Worm (Caenorhabditis elegans) whole organism, L2 larva: ENCODE results near the gene nipi-3.

Experiments used
- C34F6.9 ChIP-seq: fragments of 150-350 bp; optimal IDR thresholded peaks from 2 replicates; lab custom pipeline; 2014; ENCODE audit warnings: missing biosample characterization, missing genetic modification characterization
- F13H6.1 ChIP-seq: sonication (generic microtip); optimal IDR thresholded peaks from 2 replicates; lab custom pipeline; 2016; ENCODE audit warnings: missing genetic modification characterization, missing compliant biosample characterization
- R02D3.7 ChIP-seq: fragments of 150-350 bp; optimal IDR thresholded peaks from 2 replicates; lab custom pipeline; 2014; ENCODE audit warnings: missing biosample characterization, missing genetic modification characterization
- Y55F3AM.14 ChIP-seq: fragments of 200-800 bp; sonication (Bioruptor generic); optimal IDR thresholded peaks from 2 replicates; lab custom pipeline; 2018; ENCODE audit warnings: mild to moderate bottlenecking, missing genetic modification characterization, missing compliant biosample characterization
- ZK546.5 ChIP-seq: sonication (generic microtip); optimal IDR thresholded peaks from 2 replicates; lab custom pipeline; 2017; ENCODE audit warnings: missing biosample characterization, missing genetic modification characterization
- alr-1 ChIP-seq: fragments of 150-350 bp; optimal IDR thresholded peaks from 2 replicates; lab custom pipeline; 2014; ENCODE audit warnings: missing biosample characterization, missing genetic modification characterization
- aly-2 ChIP-seq: fragments of 150-350 bp; optimal IDR thresholded peaks from 2 replicates; lab custom pipeline; 2014; ENCODE audit warnings: missing biosample characterization, missing genetic modification characterization
- ama-1 ChIP-seq: fragments of 150-350 bp; optimal IDR thresholded peaks from 2 replicates; lab custom pipeline; 2018; ENCODE audit warnings: inconsistent platforms
- blmp-1 ChIP-seq: sonication (generic microtip); optimal IDR thresholded peaks from 2 replicates; lab custom pipeline; 2017; ENCODE audit warnings: missing genetic modification characterization, mild to moderate bottlenecking, missing compliant biosample characterization, antibody characterized with exemption, moderate library complexity; ENCODE audit not compliant: insufficient read depth
- ceh-16 ChIP-seq: fragments of 150-350 bp; optimal IDR thresholded peaks from 2 replicates; lab custom pipeline; 2014; ENCODE audit warnings: missing biosample characterization, missing genetic modification characterization
- ceh-82 ChIP-seq: fragments of 150-350 bp; optimal IDR thresholded peaks from 2 replicates; lab custom pipeline; 2014; ENCODE audit warnings: missing biosample characterization, missing genetic modification characterization
- crh-2 ChIP-seq: sonication (generic microtip); optimal IDR thresholded peaks from 2 replicates; lab custom pipeline; 2017; ENCODE audit warnings: missing biosample characterization, missing genetic modification characterization
- dmd-4 ChIP-seq: sonication (generic microtip); optimal IDR thresholded peaks from 2 replicates; lab custom pipeline; 2017; ENCODE audit warnings: missing biosample characterization, missing genetic modification characterization
- fos-1 ChIP-seq: fragments of 150-350 bp; optimal IDR thresholded peaks from 2 replicates; lab custom pipeline; 2014; ENCODE audit warnings: missing biosample characterization, missing genetic modification characterization
- gmeb-1 ChIP-seq: fragments of 150-350 bp; optimal IDR thresholded peaks from 2 replicates; lab custom pipeline; 2014; ENCODE audit warnings: missing biosample characterization, missing genetic modification characterization
- lin-11 ChIP-seq: fragments of 150-350 bp; sonication (generic microtip); optimal IDR thresholded peaks from 2 replicates; lab custom pipeline; 2014; ENCODE audit warnings: missing biosample characterization, missing genetic modification characterization, inconsistent platforms, mixed read lengths
- lin-13 ChIP-seq: fragments of 150-350 bp; optimal IDR thresholded peaks from 2 replicates; lab custom pipeline; 2014; ENCODE audit warnings: missing biosample characterization, missing genetic modification reagents, missing genetic modification characterization
- lsy-2 ChIP-seq, 2 experiments: fragments of 150-350 bp in 1 of 2; sonication (generic microtip) in 1 of 2; optimal IDR thresholded peaks; 2 replicates each; lab custom pipeline; 2014 to 2017; ENCODE audit warnings: missing biosample characterization in 2 of 2, missing genetic modification characterization in 2 of 2
- mab-5 ChIP-seq: fragments of 150-350 bp; optimal IDR thresholded peaks from 2 replicates; lab custom pipeline; 2014; ENCODE audit warnings: missing biosample characterization, missing genetic modification characterization
- mbf-1 ChIP-seq: sonication (generic microtip); optimal IDR thresholded peaks from 2 replicates; lab custom pipeline; 2017; ENCODE audit warnings: missing biosample characterization, missing genetic modification characterization
- mdl-1 ChIP-seq, 2 experiments: fragments of 150-350 bp in 1 of 2; sonication (generic microtip) in 1 of 2; optimal IDR thresholded peaks; 2 replicates each; lab custom pipeline; 2017; ENCODE audit warnings: missing biosample characterization in 2 of 2, missing genetic modification characterization in 2 of 2
- nhr-10 ChIP-seq: sonication (generic microtip); optimal IDR thresholded peaks from 2 replicates; lab custom pipeline; 2017; ENCODE audit warnings: missing biosample characterization, missing genetic modification characterization
- nhr-11 ChIP-seq: fragments of 150-350 bp; optimal IDR thresholded peaks from 2 replicates; lab custom pipeline; 2014; ENCODE audit warnings: missing biosample characterization, missing genetic modification characterization
- nhr-12 ChIP-seq: fragments of 150-350 bp; optimal IDR thresholded peaks from 2 replicates; lab custom pipeline; 2014; ENCODE audit warnings: missing biosample characterization, missing genetic modification characterization
- nhr-129 ChIP-seq: fragments of 150-350 bp; optimal IDR thresholded peaks from 2 replicates; lab custom pipeline; 2014; ENCODE audit warnings: missing biosample characterization, missing genetic modification characterization
- nhr-21 ChIP-seq: fragments of 150-350 bp; optimal IDR thresholded peaks from 2 replicates; lab custom pipeline; 2014; ENCODE audit warnings: missing biosample characterization, missing genetic modification characterization
- nhr-23 ChIP-seq: fragments of 150-350 bp; optimal IDR thresholded peaks from 2 replicates; lab custom pipeline; 2014; ENCODE audit warnings: missing biosample characterization, missing genetic modification reagents, missing genetic modification characterization
- nhr-237 ChIP-seq: fragments of 150-350 bp; optimal IDR thresholded peaks from 2 replicates; lab custom pipeline; 2014; ENCODE audit warnings: missing biosample characterization, missing genetic modification characterization
- nhr-25 ChIP-seq: fragments of 150-350 bp; sonication (generic microtip); optimal IDR thresholded peaks from 3 replicates; lab custom pipeline; 2014; ENCODE audit warnings: missing biosample characterization, missing genetic modification characterization
- nhr-6 ChIP-seq: fragments of 150-350 bp; optimal IDR thresholded peaks from 2 replicates; lab custom pipeline; 2014; ENCODE audit warnings: missing biosample characterization, missing genetic modification characterization
- nhr-77 ChIP-seq: fragments of 150-350 bp; optimal IDR thresholded peaks from 2 replicates; lab custom pipeline; 2014; ENCODE audit warnings: missing biosample characterization, missing genetic modification characterization
- peb-1 ChIP-seq: fragments of 150-350 bp; optimal IDR thresholded peaks from 2 replicates; lab custom pipeline; 2014; ENCODE audit warnings: missing biosample characterization, missing genetic modification characterization
- sem-4 ChIP-seq: fragments of 150-350 bp; optimal IDR thresholded peaks from 2 replicates; lab custom pipeline; 2014; ENCODE audit warnings: missing biosample characterization, missing genetic modification reagents, missing genetic modification characterization
- sma-3 ChIP-seq: sonication (generic microtip); optimal IDR thresholded peaks from 2 replicates; lab custom pipeline; 2016; ENCODE audit warnings: missing genetic modification reagents, missing genetic modification characterization, missing compliant biosample characterization
- sma-9 ChIP-seq, 2 experiments: fragments of 150-350 bp in 1 of 2; sonication (generic microtip) in 1 of 2; optimal IDR thresholded peaks; 2 replicates each; lab custom pipeline; 2014 to 2016; ENCODE audit warnings: missing genetic modification characterization in 2 of 2, mild to moderate bottlenecking in 1 of 2, missing biosample characterization in 1 of 2, missing compliant biosample characterization in 1 of 2, missing genetic modification reagents in 1 of 2, moderate library complexity in 1 of 2
- snpc-4 ChIP-seq: fragments of 150-350 bp; optimal IDR thresholded peaks from 2 replicates; lab custom pipeline; 2014; ENCODE audit warnings: missing biosample characterization, missing genetic modification characterization
- unc-55 ChIP-seq: fragments of 150-350 bp; sonication (generic microtip); optimal IDR thresholded peaks from 3 replicates; lab custom pipeline; 2014; ENCODE audit warnings: missing biosample characterization, missing genetic modification reagents, missing genetic modification characterization
- unc-62 ChIP-seq: fragments of 150-350 bp; optimal IDR thresholded peaks from 2 replicates; lab custom pipeline; 2014; ENCODE audit warnings: missing biosample characterization, missing genetic modification reagents, missing genetic modification characterization
- zag-1 ChIP-seq: fragments of 150-350 bp; optimal IDR thresholded peaks from 2 replicates; lab custom pipeline; 2014; ENCODE audit warnings: missing biosample characterization, missing genetic modification characterization
- ztf-11 ChIP-seq: sonication (generic microtip); optimal IDR thresholded peaks from 2 replicates; lab custom pipeline; 2017; ENCODE audit warnings: missing biosample characterization, missing genetic modification characterization

Gene nipi-3

DNA sequence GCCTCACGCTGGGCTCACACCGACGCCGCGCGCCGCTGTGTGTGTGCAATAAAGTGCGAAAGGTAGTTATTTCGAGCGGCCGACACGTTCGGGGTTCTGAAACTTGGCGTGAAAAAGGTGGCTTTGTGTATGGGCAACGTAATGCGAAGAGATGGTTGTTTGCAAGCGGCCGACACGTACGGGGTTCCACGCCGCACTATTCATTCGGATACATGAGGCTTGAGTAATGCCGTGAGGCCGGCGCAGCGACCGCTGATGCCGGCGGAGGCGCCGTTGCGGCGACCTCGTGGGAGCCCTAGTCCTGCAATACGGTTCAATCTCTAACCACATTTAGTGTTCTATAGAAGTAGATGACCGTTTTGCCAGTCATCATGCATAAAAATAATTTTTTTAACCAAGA lies 13.8 kb upstream of the nipi-3 start:
- TF ChIP-seq nhr-11 (tag; lab: Kevin White, UChicago) (no peak), unc-62 (GFP tag; lab: Kevin White, UChicago) (no peak), ZK546.5 (tag; lab: Kevin White, UChicago) (no peak), crh-2 (no peak), mab-5 (tag; lab: Kevin White, UChicago) (no peak), alr-1 (no peak), zag-1 (tag; lab: Kevin White, UChicago) (no peak), gmeb-1 (tag; lab: Kevin White, UChicago) (no peak), mbf-1 (tag; lab: Kevin White, UChicago) (no peak), nhr-10 (tag; lab: Kevin White, UChicago) (no peak), blmp-1 (tag; lab: Kevin White, UChicago) (no peak), nhr-25 (no peak)

DNA sequence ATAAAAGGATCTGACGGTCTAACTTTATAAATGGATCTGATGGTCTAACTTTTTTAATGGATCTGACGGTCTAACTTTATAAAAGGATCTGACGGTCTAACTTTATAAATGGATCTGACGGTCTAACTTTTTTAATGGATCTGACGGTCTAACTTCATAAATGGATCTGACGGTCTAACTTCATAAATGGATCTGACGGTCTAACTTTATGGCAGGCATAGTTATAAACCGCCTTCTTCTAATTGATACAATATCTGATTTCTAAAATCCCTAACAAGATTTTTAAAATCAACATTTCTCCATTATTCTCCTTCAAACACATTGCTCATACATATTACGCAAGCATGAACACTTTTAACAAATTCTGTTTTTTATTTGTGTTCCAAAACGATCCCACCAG lies 10.7 kb upstream of the nipi-3 start, which contains the start of gene K09A9.8:
Gene K09A9.8 (minus strand): TSS at position 101 of the 400 bp plus-strand sequence.
- TF ChIP-seq Y55F3AM.14 (GFP tag; lab: Kevin White, UChicago): no peak
- TF ChIP-seq ceh-82 (tag; lab: Kevin White, UChicago): no peak
- TF ChIP-seq mdl-1 (tag; optimal IDR thresholded peaks at IDR 0.05; lab: Kevin White, UChicago): no peak
- TF ChIP-seq sma-3 (GFP tag; lab: Kevin White, UChicago): no peak
- no peak for TF ChIP-seq nhr-237

DNA sequence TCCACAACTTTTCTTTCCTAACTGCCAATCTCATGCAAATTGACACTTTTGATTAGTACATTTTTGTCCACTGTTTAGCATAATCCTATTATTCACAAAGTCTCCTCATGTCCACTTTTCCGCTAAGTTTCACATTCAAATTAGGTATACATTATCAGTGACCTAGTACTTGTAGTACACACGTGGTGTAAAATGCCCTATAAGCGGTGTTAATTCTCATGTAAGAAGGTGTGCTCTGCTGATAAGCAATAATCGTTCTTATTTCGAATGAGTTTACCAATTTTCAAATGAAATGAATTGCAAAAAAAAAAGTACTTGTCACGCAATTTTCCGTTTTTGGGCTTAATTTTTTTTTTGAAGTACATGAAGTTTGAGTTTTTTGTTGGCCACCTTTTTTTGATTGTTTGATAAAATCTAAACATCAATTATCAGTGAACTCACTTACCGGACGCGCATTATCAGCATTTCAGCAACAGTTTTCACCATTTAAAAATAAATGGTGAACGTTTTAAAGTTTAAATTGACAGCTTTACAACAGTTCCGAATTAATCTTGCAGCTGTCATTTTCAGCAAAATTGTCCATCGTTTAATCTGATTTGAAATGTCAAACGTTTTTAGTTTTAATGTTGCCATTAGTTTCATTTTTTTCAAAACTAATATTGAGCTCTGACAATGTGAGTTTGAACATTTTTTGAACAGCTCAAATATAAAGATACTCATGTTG lies 8.9 kb upstream of the nipi-3 start:
- TF ChIP-seq dmd-4 (tag; lab: Kevin White, UChicago) (no peak), sma-9 (GFP tag; optimal IDR thresholded peaks at IDR 0.05; lab: Kevin White, UChicago) (peak; percentile 70), sma-9 (tag; optimal IDR thresholded peaks at IDR 0.05; lab: Kevin White, UChicago) (no peak), nhr-23 (tag; lab: Kevin White, UChicago) (no peak), fos-1 (peak; percentile 29), ztf-11 (tag; lab: Kevin White, UChicago) (no peak), crh-2 (peak; percentile 48)
- TF ChIP-seq, all 48 proteins: peak for 3

DNA sequence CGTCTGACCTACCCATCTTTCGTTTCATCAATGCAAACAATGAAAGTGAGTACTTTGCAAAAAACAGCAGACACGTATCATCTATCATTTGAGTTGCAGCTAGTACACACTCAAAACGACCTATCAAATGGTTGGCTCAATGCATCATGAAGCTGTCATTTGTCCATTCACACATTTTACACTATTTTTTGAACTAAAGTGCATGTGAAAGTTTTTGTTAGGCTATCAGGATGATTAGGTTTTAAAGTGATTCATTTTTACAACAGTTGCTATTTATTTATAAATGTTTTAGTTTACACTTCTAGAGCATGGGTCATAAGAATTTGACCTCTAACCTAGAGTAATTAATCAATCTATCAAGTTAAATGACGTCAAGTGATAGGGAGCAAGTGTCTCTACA lies 7.8 kb upstream of the nipi-3 start:
- TF ChIP-seq sma-3 (GFP tag; lab: Kevin White, UChicago) (no peak), sma-9 (GFP tag; optimal IDR thresholded peaks at IDR 0.05; lab: Kevin White, UChicago) (peak; percentile 31), sma-9 (tag; optimal IDR thresholded peaks at IDR 0.05; lab: Kevin White, UChicago) (no peak), ztf-11 (tag; lab: Kevin White, UChicago) (no peak), nhr-129 (tag; lab: Kevin White, UChicago) (peak; percentile 56), aly-2 (tag; lab: Kevin White, UChicago) (no peak)

DNA sequence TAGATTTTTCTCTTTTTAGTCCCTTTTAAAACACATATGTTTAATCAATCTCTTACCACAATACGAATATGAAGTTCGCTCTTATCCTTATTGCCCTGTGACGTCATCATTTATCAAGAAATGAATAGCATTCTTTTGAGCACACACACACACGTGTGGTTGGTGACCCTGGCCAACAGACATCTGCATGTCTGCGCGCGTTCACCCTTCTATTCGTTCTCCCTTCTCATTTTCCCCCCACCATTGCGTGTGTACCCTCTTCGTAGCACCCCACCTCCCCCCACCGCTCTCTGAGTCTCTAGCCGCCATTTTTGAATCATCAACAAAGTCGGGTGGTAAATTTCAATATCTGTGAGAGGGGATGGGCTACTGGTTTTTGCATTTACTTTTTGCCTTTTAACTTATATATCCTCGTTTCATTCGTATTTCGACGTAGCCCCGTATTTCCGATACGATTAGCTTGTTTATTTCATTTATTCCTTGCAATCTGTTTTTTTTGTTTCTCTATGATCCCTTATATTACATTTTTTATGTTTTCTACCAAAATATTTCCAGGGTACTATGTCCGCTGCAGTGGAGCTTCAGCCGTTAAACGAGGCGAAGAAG lies 7.2 kb upstream of the nipi-3 start, which contains the start of gene ent-2:
Gene ent-2 (plus strand): TSS at position 556 of the 606 bp plus-strand sequence.
- TF ChIP-seq mab-5 (tag; lab: Kevin White, UChicago) (peak; percentile 5), blmp-1 (tag; lab: Kevin White, UChicago) (no peak), fos-1 (no peak), lin-11 (tag; lab: Kevin White, UChicago) (peak; percentile 67), F13H6.1 (tag; lab: Kevin White, UChicago) (no peak), nhr-25 (no peak), nhr-12 (tag; lab: Kevin White, UChicago) (no peak), crh-2 (peak; percentile 40), nhr-21 (tag; lab: Kevin White, UChicago) (no peak), ama-1 (lab: Kevin White, UChicago) (no peak), C34F6.9 (peak; percentile 44), snpc-4 (no peak), R02D3.7 (tag; lab: Kevin White, UChicago) (no peak), mdl-1 (tag; optimal IDR thresholded peaks at IDR 0.05; lab: Kevin White, UChicago) (peak in 1 of 2 experiments; percentile 46), nhr-6 (no peak), sma-3 (GFP tag; lab: Kevin White, UChicago) (no peak), sem-4 (peak; percentile 36), dmd-4 (tag; lab: Kevin White, UChicago) (no peak), lin-13 (peak; percentile 32), ztf-11 (tag; lab: Kevin White, UChicago) (no peak), zag-1 (tag; lab: Kevin White, UChicago) (no peak), nhr-237 (no peak), ceh-16 (tag; lab: Kevin White, UChicago) (no peak), peb-1 (tag; lab: Kevin White, UChicago) (no peak), nhr-10 (tag; lab: Kevin White, UChicago) (no peak), unc-62 (GFP tag; lab: Kevin White, UChicago) (no peak), lsy-2 (tag; optimal IDR thresholded peaks at IDR 0.05; lab: Kevin White, UChicago) (peak in 1 of 2 experiments; percentile 44), gmeb-1 (tag; lab: Kevin White, UChicago) (no peak), unc-55 (GFP tag; lab: Kevin White, UChicago) (peak; percentile 52), sma-9 (GFP tag; optimal IDR thresholded peaks at IDR 0.05; lab: Kevin White, UChicago) (peak; percentile 59), sma-9 (tag; optimal IDR thresholded peaks at IDR 0.05; lab: Kevin White, UChicago) (no peak), Y55F3AM.14 (GFP tag; lab: Kevin White, UChicago) (no peak), nhr-77 (no peak), nhr-23 (tag; lab: Kevin White, UChicago) (no peak)
